Fruit fly (Drosophila melanogaster) whole organism, embryonic: ENCODE data around the gene east.

Experiments used
- Antp ChIP-seq: fragments of 200-800 bp; sonication (Bioruptor generic); optimal IDR thresholded peaks from 3 replicates; lab custom pipeline; 2016; ENCODE audit warnings: missing biosample characterization, missing genetic modification characterization
- Bdp1 ChIP-seq: fragments of 200-800 bp; sonication (Bioruptor generic); optimal IDR thresholded peaks from 3 replicates; lab custom pipeline; 2016; ENCODE audit warnings: missing biosample characterization, missing genetic modification characterization
- CG10431 ChIP-seq: fragments of 200-800 bp; sonication (Bioruptor generic); optimal IDR thresholded peaks from 3 replicates; lab custom pipeline; 2018; ENCODE audit warnings: missing biosample characterization, mild to moderate bottlenecking, missing genetic modification characterization
- CG10979 ChIP-seq: fragments of 200-800 bp; sonication (Bioruptor generic); optimal IDR thresholded peaks from 2 replicates; lab custom pipeline; 2018; ENCODE audit warnings: missing biosample characterization, mild to moderate bottlenecking, missing genetic modification characterization, moderate library complexity
- CG11247 ChIP-seq: fragments of 200-800 bp; sonication (Bioruptor generic); IDR thresholded peaks from 2 replicates; pipeline ENCODE4 v1.3.6; 2022; ENCODE audit warnings: missing biosample characterization, missing genetic modification characterization
- CG16863 ChIP-seq: fragments of 200-800 bp; sonication (Bioruptor generic); optimal IDR thresholded peaks from 3 replicates; lab custom pipeline; 2016; ENCODE audit warnings: missing biosample characterization, missing genetic modification characterization
- CG17361 ChIP-seq: fragments of 200-800 bp; sonication (Bioruptor generic); IDR thresholded peaks from 3 replicates; pipeline ENCODE4 v1.3.6; 2022; ENCODE audit warnings: missing biosample characterization, missing genetic modification characterization
- CG18262 ChIP-seq: fragments of 200-800 bp; optimal IDR thresholded peaks from 3 replicates; lab custom pipeline; 2019; ENCODE audit warnings: missing biosample characterization, mild to moderate bottlenecking, missing genetic modification characterization, moderate library complexity
- CG2199 ChIP-seq: fragments of 200-800 bp; sonication (Bioruptor generic); IDR thresholded peaks from 3 replicates; pipeline ENCODE4 v1.3.6; 2022; ENCODE audit warnings: missing biosample characterization, missing genetic modification characterization
- CG30020 ChIP-seq: fragments of 200-800 bp; optimal IDR thresholded peaks from 2 replicates; lab custom pipeline; 2019; ENCODE audit warnings: missing biosample characterization, mild to moderate bottlenecking, missing genetic modification characterization, moderate library complexity
- CG3163 ChIP-seq: fragments of 200-800 bp; sonication (Bioruptor generic); optimal IDR thresholded peaks from 3 replicates; lab custom pipeline; 2016; ENCODE audit warnings: missing biosample characterization, missing genetic modification characterization
- CG32767 ChIP-seq: fragments of 200-800 bp; sonication (Bioruptor generic); IDR thresholded peaks from 2 replicates; pipeline ENCODE4 v1.3.6; 2022; ENCODE audit warnings: missing biosample characterization, missing genetic modification characterization
- CG4617 ChIP-seq: fragments of 200-800 bp; sonication (Bioruptor generic); optimal IDR thresholded peaks from 3 replicates; lab custom pipeline; 2016; ENCODE audit warnings: missing biosample characterization, missing genetic modification characterization, borderline replicate concordance
- CG4707 ChIP-seq: fragments of 200-800 bp; sonication (Bioruptor generic); optimal IDR thresholded peaks from 2 replicates; lab custom pipeline; 2018; ENCODE audit warnings: missing biosample characterization, mild to moderate bottlenecking, missing genetic modification characterization, moderate library complexity
- CG6683 ChIP-seq: fragments of 200-800 bp; sonication (Bioruptor generic); optimal IDR thresholded peaks from 2 replicates; lab custom pipeline; 2017; ENCODE audit warnings: missing biosample characterization, mild to moderate bottlenecking, missing genetic modification characterization, missing genetic modification reagents
- CG8359 ChIP-seq: fragments of 200-800 bp; sonication (Bioruptor generic); optimal IDR thresholded peaks from 2 replicates; lab custom pipeline; 2017; ENCODE audit warnings: missing biosample characterization, mild to moderate bottlenecking, missing genetic modification characterization, borderline replicate concordance
- CG8388 ChIP-seq: fragments of 200-800 bp; sonication (Bioruptor generic); optimal IDR thresholded peaks from 2 replicates; lab custom pipeline; 2019; ENCODE audit warnings: missing biosample characterization, mild to moderate bottlenecking, missing genetic modification characterization, moderate library complexity
- CG8478 ChIP-seq: fragments of >200 bp; optimal IDR thresholded peaks from 2 replicates; lab custom pipeline; 2018
- CG9727 ChIP-seq: fragments of 200-800 bp; sonication (Bioruptor generic); optimal IDR thresholded peaks from 3 replicates; lab custom pipeline; 2017; ENCODE audit warnings: missing biosample characterization, mild to moderate bottlenecking, missing genetic modification characterization
- Drgx ChIP-seq: fragments of 200-800 bp; sonication (Bioruptor generic); IDR thresholded peaks from 2 replicates; pipeline ENCODE4 v1.3.6; 2022; ENCODE audit warnings: missing biosample characterization, missing genetic modification characterization
- ERR ChIP-seq: fragments of 200-800 bp; sonication (Bioruptor generic); optimal IDR thresholded peaks from 2 replicates; lab custom pipeline; 2016; ENCODE audit warnings: missing biosample characterization, missing genetic modification characterization
- Fer1 ChIP-seq: fragments of 200-800 bp; sonication (Bioruptor generic); optimal IDR thresholded peaks from 2 replicates; lab custom pipeline; 2017; ENCODE audit warnings: missing biosample characterization, mild to moderate bottlenecking, missing genetic modification characterization
- HLH54F ChIP-seq: fragments of 200-800 bp; sonication (Bioruptor generic); optimal IDR thresholded peaks from 3 replicates; lab custom pipeline; 2016; ENCODE audit warnings: missing biosample characterization, missing genetic modification characterization
- HmgD ChIP-seq: fragments of 200-800 bp; sonication (Bioruptor generic); optimal IDR thresholded peaks from 3 replicates; lab custom pipeline; 2016; ENCODE audit warnings: missing biosample characterization, missing genetic modification characterization
- HmgZ ChIP-seq: fragments of 200-800 bp; sonication (Bioruptor generic); optimal IDR thresholded peaks from 2 replicates; lab custom pipeline; 2018; ENCODE audit warnings: missing biosample characterization, mild to moderate bottlenecking, missing genetic modification characterization
- Jarid2 ChIP-seq: fragments of 200-800 bp; sonication (Bioruptor generic); optimal IDR thresholded peaks from 3 replicates; lab custom pipeline; 2017; ENCODE audit warnings: mild to moderate bottlenecking, missing biosample characterization, missing genetic modification reagents, missing genetic modification characterization
- MTF-1 ChIP-seq: fragments of 200-800 bp; sonication (Bioruptor generic); optimal IDR thresholded peaks from 2 replicates; lab custom pipeline; 2018; ENCODE audit warnings: missing biosample characterization, mild to moderate bottlenecking, missing genetic modification characterization, borderline replicate concordance
- Mrtf ChIP-seq: fragments of 200-800 bp; sonication (Bioruptor generic); IDR thresholded peaks from 3 replicates; pipeline ENCODE4 v1.3.6; 2022; ENCODE audit warnings: missing biosample characterization, missing genetic modification characterization
- Rfx ChIP-seq: fragments of 200-800 bp; sonication (Bioruptor generic); IDR thresholded peaks from 2 replicates; pipeline ENCODE4 v1.3.6; 2022; ENCODE audit warnings: missing biosample characterization, missing genetic modification characterization
- Six4 ChIP-seq: fragments of 200-800 bp; sonication (Bioruptor generic); optimal IDR thresholded peaks from 2 replicates; lab custom pipeline; 2016; ENCODE audit warnings: missing biosample characterization, missing genetic modification characterization
- Spps ChIP-seq: fragments of 200-800 bp; sonication (Bioruptor generic); optimal IDR thresholded peaks from 2 replicates; lab custom pipeline; 2018; ENCODE audit warnings: missing biosample characterization, mild to moderate bottlenecking, missing genetic modification characterization
- Usf ChIP-seq: fragments of 200-800 bp; sonication (Bioruptor generic); optimal IDR thresholded peaks from 2 replicates; lab custom pipeline; 2017; ENCODE audit warnings: missing genotype, missing biosample characterization, missing genetic modification characterization
- Vsx1 ChIP-seq: fragments of 200-800 bp; sonication (Bioruptor generic); optimal IDR thresholded peaks from 2 replicates; lab custom pipeline; 2017; ENCODE audit warnings: missing biosample characterization, mild to moderate bottlenecking, missing genetic modification characterization, missing genetic modification reagents
- ab ChIP-seq: fragments of 200-800 bp; sonication (Bioruptor generic); optimal IDR thresholded peaks from 2 replicates; lab custom pipeline; 2016; ENCODE audit warnings: missing biosample characterization, missing genetic modification characterization
- al ChIP-seq: fragments of 200-800 bp; sonication (Bioruptor generic); IDR thresholded peaks from 2 replicates; pipeline ENCODE4 v1.3.6; 2022; ENCODE audit warnings: missing biosample characterization, missing genetic modification characterization
- amos ChIP-seq: fragments of 200-800 bp; sonication (Bioruptor generic); IDR thresholded peaks from 2 replicates; pipeline ENCODE4 v1.3.6; 2022; ENCODE audit warnings: missing biosample characterization, missing genetic modification characterization; ENCODE audit not compliant: partially characterized antibody
- caup ChIP-seq: fragments of 200-800 bp; sonication (Bioruptor generic); optimal IDR thresholded peaks from 3 replicates; lab custom pipeline; 2017; ENCODE audit warnings: missing biosample characterization, mild to moderate bottlenecking, missing genetic modification characterization, moderate library complexity; ENCODE audit not compliant: severe bottlenecking
- croc ChIP-seq: fragments of 200-800 bp; sonication (Bioruptor generic); conservative IDR thresholded peaks from 3 replicates; pipeline ENCODE4 v1.3.6; 2022; ENCODE audit warnings: missing biosample characterization, missing genetic modification characterization
- dmrt11E ChIP-seq: fragments of 200-800 bp; sonication (Bioruptor generic); optimal IDR thresholded peaks from 3 replicates; lab custom pipeline; 2018; ENCODE audit warnings: missing biosample characterization, mild to moderate bottlenecking, missing genetic modification characterization, moderate library complexity
- gcm2 ChIP-seq: fragments of 200-800 bp; sonication (Bioruptor generic); optimal IDR thresholded peaks from 2 replicates; lab custom pipeline; 2016; ENCODE audit warnings: missing biosample characterization, missing genetic modification characterization
- grau ChIP-seq: fragments of 200-800 bp; optimal IDR thresholded peaks from 3 replicates; lab custom pipeline; 2019; ENCODE audit warnings: missing biosample characterization, mild to moderate bottlenecking, missing genetic modification characterization, moderate library complexity
- hb ChIP-seq: fragments of 200-800 bp; sonication (Bioruptor generic); IDR thresholded peaks from 3 replicates; pipeline ENCODE4 v1.3.6; 2022; ENCODE audit warnings: missing biosample characterization, missing genetic modification characterization; ENCODE audit not compliant: partially characterized antibody
- lmd ChIP-seq: fragments of 200-800 bp; sonication (Bioruptor generic); IDR thresholded peaks from 2 replicates; pipeline ENCODE4 v1.3.6; 2022; ENCODE audit warnings: missing biosample characterization, missing genetic modification characterization
- pb ChIP-seq: fragments of 200-800 bp; sonication (Bioruptor generic); optimal IDR thresholded peaks from 3 replicates; lab custom pipeline; 2016; ENCODE audit warnings: missing biosample characterization, missing genetic modification characterization
- pho ChIP-seq: fragments of 200-800 bp; sonication (Bioruptor generic); optimal IDR thresholded peaks from 2 replicates; lab custom pipeline; 2016; ENCODE audit warnings: missing biosample characterization, missing genetic modification characterization
- ranshi ChIP-seq: fragments of 200-800 bp; sonication (Bioruptor generic); IDR thresholded peaks from 2 replicates; pipeline ENCODE4 v1.3.6; 2022; ENCODE audit warnings: missing biosample characterization, missing genetic modification characterization
- repo ChIP-seq: fragments of 200-800 bp; sonication (Bioruptor generic); optimal IDR thresholded peaks from 2 replicates; lab custom pipeline; 2016; ENCODE audit warnings: missing biosample characterization, missing genetic modification characterization
- ro ChIP-seq: fragments of 200-800 bp; sonication (Bioruptor generic); IDR thresholded peaks from 2 replicates; pipeline ENCODE4 v1.3.6; 2022; ENCODE audit warnings: missing biosample characterization, missing genetic modification characterization
- vfl ChIP-seq: fragments of 200-800 bp; sonication (Bioruptor generic); optimal IDR thresholded peaks from 2 replicates; lab custom pipeline; 2016; ENCODE audit warnings: missing biosample characterization, missing genetic modification characterization
- vnd ChIP-seq: fragments of 200-800 bp; sonication (Bioruptor generic); IDR thresholded peaks from 3 replicates; pipeline ENCODE4 v1.3.6; 2022; ENCODE audit warnings: missing biosample characterization, missing genetic modification characterization; ENCODE audit not compliant: partially characterized antibody
- yki ChIP-seq: fragments of >200 bp; optimal IDR thresholded peaks from 3 replicates; lab custom pipeline; 2018

east gene

dm6 chrX:2009453-2010009, 1.1 kb upstream of the east start (continued):
- TF ChIP-seq MTF-1 (GFP tag; lab: Kevin White, UChicago): no peak
- TF ChIP-seq CG6683: no peak
- TF ChIP-seq CG4707 (GFP tag; lab: Kevin White, UChicago): no peak
- peak; percentile 15; the same call in 1 of the 2 replicates for TF ChIP-seq CG32767 (GFP tag; lab: Robert Waterston, UW)
- no peak for TF ChIP-seq yki
- TF ChIP-seq HLH54F (GFP tag; lab: Kevin White, UChicago): peak; percentile 74
- peak; percentile 68 for TF ChIP-seq Antp (GFP tag; lab: Kevin White, UChicago)
- TF ChIP-seq ranshi (GFP tag; lab: Robert Waterston, UW): peak; percentile 86
- peak; percentile 84 for TF ChIP-seq Usf
- TF ChIP-seq ab (GFP tag; lab: Kevin White, UChicago): no peak
- TF ChIP-seq CG4617 (GFP tag; lab: Kevin White, UChicago): peak; percentile 10
- peak; percentile 94 for TF ChIP-seq CG17361 (GFP tag; lab: Robert Waterston, UW)
- TF ChIP-seq ERR (GFP tag; lab: Kevin White, UChicago): no peak
- no peak for TF ChIP-seq vnd (GFP tag; lab: Robert Waterston, UW)
- peak; percentile 44; the same call in 2 of the 3 replicates for TF ChIP-seq Mrtf (GFP tag; lab: Robert Waterston, UW)
- TF ChIP-seq lmd (GFP tag; lab: Robert Waterston, UW): peak; percentile 68
- peak; percentile 90 for TF ChIP-seq CG9727 (GFP tag; lab: Kevin White, UChicago)
- no peak for TF ChIP-seq Spps (tag; lab: Kevin White, UChicago)
- peak; percentile 51 for TF ChIP-seq CG8359 (GFP tag; lab: Kevin White, UChicago)
- TF ChIP-seq caup: peak; percentile 63
- peak; percentile 64 for TF ChIP-seq Rfx
- peak; percentile 67 for TF ChIP-seq CG8388 (GFP tag; lab: Kevin White, UChicago)
- peak; percentile 28 for TF ChIP-seq Jarid2 (GFP tag; lab: Kevin White, UChicago)
- TF ChIP-seq HmgD (GFP tag; lab: Kevin White, UChicago): no peak
- TF ChIP-seq Vsx1: peak; percentile 29
- TF ChIP-seq al: peak; percentile 62
- TF ChIP-seq CG10431: peak; percentile 45
- peak; percentile 72 for TF ChIP-seq pho
- peak; percentile 43 for TF ChIP-seq gcm2
- no peak for TF ChIP-seq CG2199
- TF ChIP-seq repo (GFP tag; lab: Kevin White, UChicago): peak; percentile 47
- peak; percentile 48 for TF ChIP-seq Fer1 (GFP tag; lab: Kevin White, UChicago)
- peak; percentile 44 for TF ChIP-seq Six4 (GFP tag; lab: Kevin White, UChicago)
- no peak for TF ChIP-seq hb (GFP tag; lab: Robert Waterston, UW)
- TF ChIP-seq CG3163 (GFP tag; lab: Kevin White, UChicago): no peak
- TF ChIP-seq CG10979 (tag; lab: Kevin White, UChicago): peak; percentile 74
- TF ChIP-seq HmgZ: peak; percentile 5
- TF ChIP-seq Bdp1 (GFP tag; lab: Kevin White, UChicago): peak; percentile 13
- no peak for TF ChIP-seq CG8478 (lab: Kevin White, UChicago)
- TF ChIP-seq CG30020: peak; percentile 52
- TF ChIP-seq vfl: peak; percentile 59
- 0 out of 2 replicates have a peak, but pooled peaks have one; percentile 9 for TF ChIP-seq ro (GFP tag; lab: Robert Waterston, UW)
- TF ChIP-seq CG16863 (GFP tag; lab: Kevin White, UChicago): peak; percentile 72
- peak; percentile 23; the same call in 1 of the 2 replicates for TF ChIP-seq CG11247
- 0 out of 3 replicates have a peak, but pooled peaks have one; percentile 32 for TF ChIP-seq croc (GFP tag; lab: Robert Waterston, UW)
- TF ChIP-seq pb (GFP tag; lab: Kevin White, UChicago): no peak
- peak; percentile 80 for TF ChIP-seq grau (tag; lab: Kevin White, UChicago)
- peak; percentile 78 for TF ChIP-seq dmrt11E (tag; lab: Kevin White, UChicago)
- TF ChIP-seq CG18262 (tag; lab: Kevin White, UChicago): peak; percentile 86
- TF ChIP-seq amos: no peak
- peak; percentile 41; the same call in 1 of the 2 replicates for TF ChIP-seq Drgx
